Worm (Caenorhabditis elegans): ENCODE measurements around the gene sre-46.

ce11 chrII:13729416-13729815 lies 8.3 kb upstream of the sre-46 start, which contains the start of gene Y54G9A.9:
- no peak for TF ChIP-seq B0310.2 (tag; optimal IDR thresholded peaks at IDR 0.05)
- TF ChIP-seq pes-1 (GFP tag; IDR thresholded peaks at IDR 0.05): no peak
- no peak for TF ChIP-seq ama-1 (optimal IDR thresholded peaks at IDR 0.05)
- TF ChIP-seq ceh-13 (GFP tag; optimal IDR thresholded peaks at IDR 0.05): no peak
- no peak for TF ChIP-seq ets-7 (tag; optimal IDR thresholded peaks at IDR 0.05)
- TF ChIP-seq tbx-11 (GFP tag; IDR thresholded peaks at IDR 0.05): no peak
- TF ChIP-seq flt-1 (GFP tag; IDR thresholded peaks at IDR 0.05): no peak
